Fruit fly (Drosophila melanogaster): ENCODE measurements around the gene Hsp23.

The Hsp23 gene

dm6 chr3L:9349314-9349733 lies 32.4 kb upstream of the Hsp23 start, which contains the start of gene PGRP-LF (continued):
- TF ChIP-seq CG12155 (GFP tag; optimal IDR thresholded peaks at IDR 0.05) (no peak), Nf-YA (GFP tag; IDR thresholded peaks at IDR 0.05) (no peak), org-1 (GFP tag; optimal IDR thresholded peaks at IDR 0.05) (no peak), CrebB (tag; optimal IDR thresholded peaks at IDR 0.05) (peak; percentile 10), Rx (GFP tag; IDR thresholded peaks at IDR 0.05) (no peak), Abd-B (GFP tag; optimal IDR thresholded peaks at IDR 0.05) (no peak), dati (GFP tag; IDR thresholded peaks at IDR 0.05) (no peak), lilli (GFP tag; optimal IDR thresholded peaks at IDR 0.05) (peak; percentile 38), Hmr (GFP tag; optimal IDR thresholded peaks at IDR 0.05) (peak; percentile 33), Hr78 (GFP tag; optimal IDR thresholded peaks at IDR 0.05) (no peak), h (optimal IDR thresholded peaks at IDR 0.05) (no peak), CG2875 (GFP tag; optimal IDR thresholded peaks at IDR 0.05) (no peak), CG7556 (GFP tag; optimal IDR thresholded peaks at IDR 0.05) (no peak), CG34376 (GFP tag; optimal IDR thresholded peaks at IDR 0.05) (peak; percentile 83), CG4854 (GFP tag; optimal IDR thresholded peaks at IDR 0.05) (no peak), CG2678 (tag; optimal IDR thresholded peaks at IDR 0.05) (peak; percentile 8), zen (tag; optimal IDR thresholded peaks at IDR 0.05) (no peak), CG1603 (tag; optimal IDR thresholded peaks at IDR 0.05) (no peak), rib (GFP tag; IDR thresholded peaks at IDR 0.05) (no peak), CG13296 (GFP tag; optimal IDR thresholded peaks at IDR 0.05) (peak; percentile 29), CG11696 (GFP tag; IDR thresholded peaks at IDR 0.05) (no peak), CG10543 (GFP tag; optimal IDR thresholded peaks at IDR 0.05) (peak; percentile 82), ab (GFP tag; optimal IDR thresholded peaks at IDR 0.05) (no peak), MBD-R2 (GFP tag; IDR thresholded peaks at IDR 0.05) (peak; percentile 9; the same call in 1 of the 2 replicates), CG12769 (tag; optimal IDR thresholded peaks at IDR 0.05) (peak; percentile 70), nau (GFP tag; optimal IDR thresholded peaks at IDR 0.05) (no peak), Tbp (GFP tag; optimal IDR thresholded peaks at IDR 0.05) (no peak), PHDP (tag; optimal IDR thresholded peaks at IDR 0.05) (peak; percentile 48), dpn (GFP tag; optimal IDR thresholded peaks at IDR 0.05) (peak in 1 of 2 experiments; percentile 2), CG11085 (GFP tag; IDR thresholded peaks at IDR 0.05) (no peak), Ssrp (tag; optimal IDR thresholded peaks at IDR 0.05) (no peak), sima (GFP tag; optimal IDR thresholded peaks at IDR 0.05) (no peak), Aef1 (GFP tag; IDR thresholded peaks at IDR 0.05) (no peak), CG12744 (GFP tag; optimal IDR thresholded peaks at IDR 0.05) (no peak), ara (GFP tag; IDR thresholded peaks at IDR 0.05) (no peak), CG14860 (GFP tag; IDR thresholded peaks at IDR 0.05; ENCODE audit: partially characterized antibody) (no peak), cad (GFP tag; optimal IDR thresholded peaks at IDR 0.05) (no peak), kay (GFP tag; optimal IDR thresholded peaks at IDR 0.05) (peak; percentile 36), CG15011 (GFP tag; optimal IDR thresholded peaks at IDR 0.05) (no peak), Taf1 (GFP tag; IDR thresholded peaks at IDR 0.05) (0 out of 2 replicates have a peak, but pooled peaks have one; percentile 5), twi (tag; optimal IDR thresholded peaks at IDR 0.05) (no peak), CG6813 (GFP tag; optimal IDR thresholded peaks at IDR 0.05) (peak; percentile 5), Lpt (GFP tag; optimal IDR thresholded peaks at IDR 0.05) (no peak), CG2116 (GFP tag; optimal IDR thresholded peaks at IDR 0.05) (no peak), CG13775 (GFP tag; optimal IDR thresholded peaks at IDR 0.05) (no peak), slbo (GFP tag; IDR thresholded peaks at IDR 0.05) (0 out of 2 replicates have a peak, but pooled peaks have one; percentile 17), CkIIα-i1 (GFP tag; IDR thresholded peaks at IDR 0.05) (no peak), sug (tag; optimal IDR thresholded peaks at IDR 0.05) (peak; percentile 51), CG6791 (GFP tag; IDR thresholded peaks at IDR 0.05; ENCODE audit: partially characterized antibody) (no peak), CG12236 (GFP tag; optimal IDR thresholded peaks at IDR 0.05) (no peak), gcm (GFP tag; optimal IDR thresholded peaks at IDR 0.05) (no peak), sd (tag; optimal IDR thresholded peaks at IDR 0.05) (no peak)

Data from whole organism, embryonic.